Fruit fly (Drosophila melanogaster): ENCODE measurements around the gene CG42853.
A peak's percentile ranks its signal among the peaks of the same experiment; 100 is the strongest.

The CG42853 gene

DNA sequence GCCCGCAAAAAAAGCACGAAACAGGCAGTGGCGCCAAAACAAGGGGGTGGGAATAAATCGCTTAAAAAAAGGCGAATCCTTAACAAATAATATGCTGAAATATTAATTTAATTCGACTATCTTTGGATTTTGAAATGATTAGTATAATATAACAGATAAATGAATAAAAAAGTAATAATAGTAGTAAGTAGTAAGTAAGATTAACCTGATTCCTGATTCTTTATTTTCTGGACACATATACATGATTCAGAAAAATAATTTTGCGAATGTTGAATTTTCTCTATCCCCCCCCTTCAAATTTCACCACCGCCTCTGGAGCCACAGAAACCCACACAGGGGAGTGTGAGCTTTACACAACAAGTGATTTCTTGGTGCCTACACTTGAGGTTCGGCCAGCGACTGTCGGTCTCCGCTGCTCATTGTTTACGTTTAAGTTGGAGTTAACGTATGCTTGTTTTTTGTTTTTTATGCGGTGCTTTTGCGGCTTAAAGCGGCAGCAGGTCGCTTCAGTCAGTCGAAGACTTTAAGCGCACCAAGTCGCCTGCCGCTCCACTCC, 26.7 kb upstream of the CG42853 start, which contains the start of gene CG7330 (continued):
- peak; percentile 45 for TF ChIP-seq CG4617 (GFP tag; optimal IDR thresholded peaks at IDR 0.05; ENCODE audit: borderline replicate concordance)
- peak; percentile 93 for TF ChIP-seq stc (GFP tag; IDR thresholded peaks at IDR 0.05)
- no peak for TF ChIP-seq lov (optimal IDR thresholded peaks at IDR 0.05)
- TF ChIP-seq lov (GFP tag; IDR thresholded peaks at IDR 0.05), result no peak
- no peak for TF ChIP-seq Myb (GFP tag; optimal IDR thresholded peaks at IDR 0.05)
- no peak for TF ChIP-seq Trl (optimal IDR thresholded peaks at IDR 0.05)
- TF ChIP-seq Trl (GFP tag; optimal IDR thresholded peaks at IDR 0.05), result peak; percentile 26
- no peak for TF ChIP-seq CG11398 (GFP tag; optimal IDR thresholded peaks at IDR 0.05)
- peak; percentile 83 for TF ChIP-seq CG3407 (GFP tag; optimal IDR thresholded peaks at IDR 0.05)
- TF ChIP-seq Camta (GFP tag; optimal IDR thresholded peaks at IDR 0.05), result peak; percentile 38
- peak; percentile 93 for TF ChIP-seq org-1 (GFP tag; optimal IDR thresholded peaks at IDR 0.05)
- TF ChIP-seq trem (tag; optimal IDR thresholded peaks at IDR 0.05), result peak; percentile 63
- TF ChIP-seq Oaz (GFP tag; IDR thresholded peaks at IDR 0.05), result peak; percentile 80
- no peak; the same call in 1 of the 2 replicates for TF ChIP-seq rib (GFP tag; IDR thresholded peaks at IDR 0.05)
- TF ChIP-seq Adf1 (GFP tag; IDR thresholded peaks at IDR 0.05), result peak; percentile 56
- TF ChIP-seq tap (tag; optimal IDR thresholded peaks at IDR 0.05), result peak; percentile 91
- TF ChIP-seq CG13123 (GFP tag; optimal IDR thresholded peaks at IDR 0.05), result peak; percentile 72
- TF ChIP-seq CG11456 (GFP tag; IDR thresholded peaks at IDR 0.05), result peak; percentile 79
- TF ChIP-seq CG4424 (GFP tag; optimal IDR thresholded peaks at IDR 0.05), result peak; percentile 90
- no peak for TF ChIP-seq CG17912 (GFP tag; optimal IDR thresholded peaks at IDR 0.05)
- peak; percentile 64 for TF ChIP-seq Hmx (GFP tag; optimal IDR thresholded peaks at IDR 0.05)
- peak; percentile 39 for TF ChIP-seq CG17186 (GFP tag; optimal IDR thresholded peaks at IDR 0.05)
- peak; percentile 93 for TF ChIP-seq ATbp (GFP tag; optimal IDR thresholded peaks at IDR 0.05)
- TF ChIP-seq CG12071 (GFP tag; optimal IDR thresholded peaks at IDR 0.05), result peak; percentile 79
- TF ChIP-seq Hand (GFP tag; optimal IDR thresholded peaks at IDR 0.05), result peak; percentile 85
- TF ChIP-seq Mrtf (GFP tag; IDR thresholded peaks at IDR 0.05), result peak; percentile 72
- TF ChIP-seq prd (optimal IDR thresholded peaks at IDR 0.05), result no peak
- TF ChIP-seq prd (GFP tag; IDR thresholded peaks at IDR 0.05), result peak; percentile 83
- no peak for TF ChIP-seq wek (GFP tag; optimal IDR thresholded peaks at IDR 0.05)
- peak; percentile 18 for TF ChIP-seq CG8290 (GFP tag; optimal IDR thresholded peaks at IDR 0.05)
- TF ChIP-seq CG8290 (tag; optimal IDR thresholded peaks at IDR 0.05), result peak in 1 of 2 experiments; percentile 53
- TF ChIP-seq Med (GFP tag), result peak; percentile 89
- TF ChIP-seq pnt (GFP tag; optimal IDR thresholded peaks at IDR 0.05), result peak; percentile 19
- peak; percentile 85 for TF ChIP-seq CG4820 (GFP tag; optimal IDR thresholded peaks at IDR 0.05)
- TF ChIP-seq CG10147 (GFP tag; optimal IDR thresholded peaks at IDR 0.05), result peak; percentile 93
- peak; percentile 82 for TF ChIP-seq CG10979 (tag; optimal IDR thresholded peaks at IDR 0.05)
- peak; percentile 84 for TF ChIP-seq Blimp-1 (GFP tag; optimal IDR thresholded peaks at IDR 0.05)
- peak; percentile 82 for TF ChIP-seq CG9215 (GFP tag; IDR thresholded peaks at IDR 0.05)
- TF ChIP-seq CG10959 (GFP tag; IDR thresholded peaks at IDR 0.05), result no peak
- peak; percentile 88 for TF ChIP-seq Chrac-16 (GFP tag; optimal IDR thresholded peaks at IDR 0.05)
- no peak for TF ChIP-seq Dp (GFP tag; optimal IDR thresholded peaks at IDR 0.05)
- no peak for TF ChIP-seq Dref (GFP tag; IDR thresholded peaks at IDR 0.05)
- TF ChIP-seq CG17361 (GFP tag; IDR thresholded peaks at IDR 0.05), result peak; percentile 98
- TF ChIP-seq gce (GFP tag; IDR thresholded peaks at IDR 0.05), result peak; percentile 35; the same call in 1 of the 3 replicates
- peak in 1 of 2 experiments; percentile 95 for TF ChIP-seq Eip74EF (GFP tag; optimal IDR thresholded peaks at IDR 0.05)
- 0 out of 2 replicates have a peak, but pooled peaks have one; percentile 24 for TF ChIP-seq CG11085 (GFP tag; IDR thresholded peaks at IDR 0.05)
- TF ChIP-seq CG9609 (GFP tag; optimal IDR thresholded peaks at IDR 0.05), result peak; percentile 23
- TF ChIP-seq tna (GFP tag; IDR thresholded peaks at IDR 0.05; ENCODE audit: partially characterized antibody), result no peak
- peak; percentile 85 for TF ChIP-seq CG4730 (GFP tag; IDR thresholded peaks at IDR 0.05)
- TF ChIP-seq oc (tag; optimal IDR thresholded peaks at IDR 0.05), result peak; percentile 87
- peak; percentile 86 for TF ChIP-seq CG12219 (GFP tag; optimal IDR thresholded peaks at IDR 0.05)
- TF ChIP-seq vnd (GFP tag; IDR thresholded peaks at IDR 0.05; ENCODE audit: partially characterized antibody), result no peak

Measured in whole organism, embryonic.